Worm (Caenorhabditis elegans) whole organism, L1 larva: ENCODE results near the gene nlp-64.

Experiments
- C04F5.9 ChIP-seq: sonication (generic microtip); optimal IDR thresholded peaks from 2 replicates; lab custom pipeline; 2016; ENCODE audit warnings: missing genetic modification characterization, missing compliant biosample characterization
- C16A3.4 ChIP-seq: fragments of 150-350 bp; optimal IDR thresholded peaks from 2 replicates; lab custom pipeline; 2014; ENCODE audit warnings: missing biosample characterization, missing genetic modification characterization
- F16B12.6 ChIP-seq: fragments of 150-350 bp; optimal IDR thresholded peaks from 2 replicates; lab custom pipeline; 2014; ENCODE audit warnings: missing biosample characterization, missing genetic modification characterization
- aha-1 ChIP-seq: fragments of 150-350 bp; optimal IDR thresholded peaks from 2 replicates; lab custom pipeline; 2014; ENCODE audit warnings: missing biosample characterization, missing genetic modification characterization
- ceh-8 ChIP-seq: fragments of 200-800 bp; sonication (Bioruptor generic); optimal IDR thresholded peaks from 2 replicates; lab custom pipeline; 2018; ENCODE audit warnings: mild to moderate bottlenecking, missing genetic modification characterization, moderate library complexity, missing compliant biosample characterization
- ceh-82 ChIP-seq, 3 experiments: fragments of 150-350 bp in 1 of 3; sonication (generic microtip) in 2 of 3; optimal IDR thresholded peaks; 2 replicates each; lab custom pipeline; 2014 to 2017; ENCODE audit warnings: missing biosample characterization in 3 of 3, missing genetic modification characterization in 3 of 3
- ceh-88 ChIP-seq: fragments of 200-800 bp; sonication (Bioruptor generic); IDR thresholded peaks from 2 replicates; pipeline ENCODE4 v1.3.6; 2022; ENCODE audit warnings: missing genetic modification characterization, missing compliant biosample characterization
- dpl-1 ChIP-seq, 3 experiments: fragments of 150-350 bp in 2 of 3; sonication (generic microtip) in 1 of 3; optimal IDR thresholded peaks; 2 replicates each; lab custom pipeline; 2014 to 2017; ENCODE audit warnings: missing biosample characterization in 3 of 3, missing genetic modification characterization in 3 of 3, missing genetic modification reagents in 3 of 3
- dsc-1 ChIP-seq: sonication (generic microtip); optimal IDR thresholded peaks from 2 replicates; lab custom pipeline; 2016; ENCODE audit warnings: mild to moderate bottlenecking, missing genetic modification characterization, missing compliant biosample characterization
- efl-1 ChIP-seq, 4 experiments: fragments of 150-350 bp; optimal IDR thresholded peaks in 3 of 4; peaks in 1 of 4; 1 replicate in 1 of 4; 2 replicates in 3 of 4; lab custom pipeline; 2014; ENCODE audit warnings: missing biosample characterization in 2 of 4, missing genetic modification characterization in 2 of 4, missing genetic modification reagents in 2 of 4
- egl-13 ChIP-seq: sonication (generic microtip); optimal IDR thresholded peaks from 2 replicates; lab custom pipeline; 2016; ENCODE audit warnings: missing genotype, missing genetic modification reagents, missing genetic modification characterization, missing compliant biosample characterization
- fkh-10 ChIP-seq: sonication (generic microtip); optimal IDR thresholded peaks from 2 replicates; lab custom pipeline; 2017; ENCODE audit warnings: missing biosample characterization, missing genetic modification reagents, missing genetic modification characterization
- fkh-8 ChIP-seq: sonication (generic microtip); optimal IDR thresholded peaks from 2 replicates; lab custom pipeline; 2016; ENCODE audit warnings: mild to moderate bottlenecking, missing genetic modification characterization, missing compliant biosample characterization
- hlh-4 ChIP-seq: sonication (generic microtip); optimal IDR thresholded peaks from 2 replicates; lab custom pipeline; 2016; ENCODE audit warnings: mild to moderate bottlenecking, missing genetic modification characterization, missing compliant biosample characterization
- hpl-2 ChIP-seq: fragments of 150-350 bp; optimal IDR thresholded peaks from 2 replicates; lab custom pipeline; 2014; ENCODE audit warnings: missing biosample characterization, missing genetic modification reagents, missing genetic modification characterization
- irx-1 ChIP-seq: sonication (generic microtip); optimal IDR thresholded peaks from 2 replicates; lab custom pipeline; 2016; ENCODE audit warnings: missing genetic modification characterization, missing compliant biosample characterization
- isw-1 ChIP-seq: fragments of 200-800 bp; sonication (Bioruptor generic); IDR thresholded peaks from 2 replicates; pipeline ENCODE4 v1.3.6; 2022; ENCODE audit warnings: missing genetic modification characterization, missing compliant biosample characterization
- jun-1 ChIP-seq: fragments of 150-350 bp; optimal IDR thresholded peaks from 2 replicates; lab custom pipeline; 2014; ENCODE audit warnings: missing biosample characterization, missing genetic modification reagents, missing genetic modification characterization
- lin-14 ChIP-seq: fragments of 200-800 bp; sonication (Bioruptor generic); optimal IDR thresholded peaks from 2 replicates; lab custom pipeline; 2018; ENCODE audit warnings: mild to moderate bottlenecking, missing genetic modification characterization, moderate library complexity, missing compliant biosample characterization
- lin-15B ChIP-seq: fragments of 150-350 bp; sonication (generic microtip); optimal IDR thresholded peaks from 3 replicates; lab custom pipeline; 2014; ENCODE audit warnings: missing biosample characterization, missing genetic modification characterization
- lin-35 ChIP-seq, 2 experiments: fragments of 150-350 bp; optimal IDR thresholded peaks; 2 replicates each; lab custom pipeline; 2014; ENCODE audit warnings: missing biosample characterization in 2 of 2, missing genetic modification characterization in 2 of 2, missing genetic modification reagents in 2 of 2
- lin-39 ChIP-seq: fragments of 150-350 bp; optimal IDR thresholded peaks from 2 replicates; lab custom pipeline; 2014; ENCODE audit warnings: missing biosample characterization, missing genetic modification reagents, missing genetic modification characterization
- lir-3 ChIP-seq: sonication (generic microtip); optimal IDR thresholded peaks from 2 replicates; lab custom pipeline; 2016; ENCODE audit warnings: mild to moderate bottlenecking, missing genetic modification characterization, moderate library complexity, missing compliant biosample characterization; ENCODE audit not compliant: poor library complexity
- lsy-2 ChIP-seq, 2 experiments: fragments of 150-350 bp; optimal IDR thresholded peaks; 2 replicates each; lab custom pipeline; 2014; ENCODE audit warnings: missing biosample characterization in 2 of 2, missing genetic modification characterization in 2 of 2
- mab-9 ChIP-seq: fragments of 200-800 bp; sonication (Bioruptor generic); IDR thresholded peaks from 2 replicates; pipeline ENCODE4 v1.3.6; 2022; ENCODE audit warnings: missing genetic modification reagents, missing genetic modification characterization, missing compliant biosample characterization
- mdl-1 ChIP-seq, 2 experiments: fragments of 150-350 bp; optimal IDR thresholded peaks; 2 replicates each; lab custom pipeline; 2014 to 2017; ENCODE audit warnings: missing biosample characterization in 2 of 2, missing genetic modification characterization in 2 of 2, inconsistent platforms in 1 of 2
- mep-1 ChIP-seq: fragments of 150-350 bp; optimal IDR thresholded peaks from 2 replicates; lab custom pipeline; 2014; ENCODE audit warnings: missing biosample characterization, missing genetic modification characterization
- nhr-12 ChIP-seq: sonication (generic microtip); optimal IDR thresholded peaks from 2 replicates; lab custom pipeline; 2017; ENCODE audit warnings: missing biosample characterization, missing genetic modification characterization
- nhr-19 ChIP-seq: fragments of 200-800 bp; sonication (Bioruptor generic); conservative IDR thresholded peaks from 2 replicates; pipeline ENCODE4 v1.3.6; 2022; ENCODE audit warnings: missing genetic modification characterization, missing compliant biosample characterization
- nhr-20 ChIP-seq: sonication (generic microtip); optimal IDR thresholded peaks from 2 replicates; lab custom pipeline; 2016; ENCODE audit warnings: mild to moderate bottlenecking, missing genetic modification characterization, missing compliant biosample characterization
- nhr-237 ChIP-seq: fragments of 150-350 bp; optimal IDR thresholded peaks from 2 replicates; lab custom pipeline; 2014; ENCODE audit warnings: missing biosample characterization, missing genetic modification characterization
- nhr-47 ChIP-seq: sonication (generic microtip); optimal IDR thresholded peaks from 2 replicates; lab custom pipeline; 2016; ENCODE audit warnings: mild to moderate bottlenecking, missing genetic modification characterization, moderate library complexity, missing compliant biosample characterization
- nhr-71 ChIP-seq: sonication (generic microtip); optimal IDR thresholded peaks from 2 replicates; lab custom pipeline; 2016; ENCODE audit warnings: mild to moderate bottlenecking, missing genetic modification characterization, moderate library complexity, missing compliant biosample characterization
- nhr-84 ChIP-seq: sonication (generic microtip); optimal IDR thresholded peaks from 2 replicates; lab custom pipeline; 2017; ENCODE audit warnings: missing biosample characterization, missing genetic modification characterization
- pax-3 ChIP-seq: fragments of 200-800 bp; sonication (Bioruptor generic); optimal IDR thresholded peaks from 2 replicates; lab custom pipeline; 2018; ENCODE audit warnings: mild to moderate bottlenecking, missing genetic modification characterization, moderate library complexity, missing compliant biosample characterization
- rnt-1 ChIP-seq: sonication (generic microtip); optimal IDR thresholded peaks from 2 replicates; lab custom pipeline; 2016; ENCODE audit warnings: mild to moderate bottlenecking, missing genetic modification characterization, moderate library complexity, missing compliant biosample characterization
- skn-1 ChIP-seq: fragments of 150-350 bp; optimal IDR thresholded peaks from 2 replicates; lab custom pipeline; 2014; ENCODE audit warnings: missing biosample characterization, missing genetic modification characterization
- snpc-4 ChIP-seq: fragments of 150-350 bp; optimal IDR thresholded peaks from 2 replicates; lab custom pipeline; 2014; ENCODE audit warnings: missing biosample characterization, missing genetic modification characterization
- snu-23 ChIP-seq: sonication (generic microtip); optimal IDR thresholded peaks from 2 replicates; lab custom pipeline; 2016; ENCODE audit warnings: missing genetic modification characterization, missing compliant biosample characterization
- swsn-7 ChIP-seq: sonication (generic microtip); optimal IDR thresholded peaks from 2 replicates; lab custom pipeline; 2016; ENCODE audit warnings: missing genetic modification characterization, missing compliant biosample characterization
- tbx-2 ChIP-seq: sonication (generic microtip); optimal IDR thresholded peaks from 2 replicates; lab custom pipeline; 2016; ENCODE audit warnings: missing genetic modification characterization, missing compliant biosample characterization
- unc-86 ChIP-seq: sonication (generic microtip); optimal IDR thresholded peaks from 2 replicates; lab custom pipeline; 2016; ENCODE audit warnings: missing genetic modification characterization, missing compliant biosample characterization
- vab-15 ChIP-seq: sonication (generic microtip); optimal IDR thresholded peaks from 2 replicates; lab custom pipeline; 2017; ENCODE audit warnings: missing genotype, mild to moderate bottlenecking, missing genetic modification characterization, missing compliant biosample characterization
- xbp-1 ChIP-seq: sonication (generic microtip); optimal IDR thresholded peaks from 2 replicates; lab custom pipeline; 2016; ENCODE audit warnings: missing genetic modification characterization, missing compliant biosample characterization
- zag-1 ChIP-seq: fragments of 150-350 bp; optimal IDR thresholded peaks from 2 replicates; lab custom pipeline; 2014; ENCODE audit warnings: missing biosample characterization, missing genetic modification characterization
- zip-4 ChIP-seq: fragments of 200-800 bp; sonication (Bioruptor generic); optimal IDR thresholded peaks from 2 replicates; lab custom pipeline; 2018; ENCODE audit warnings: mild to moderate bottlenecking, missing genetic modification characterization, moderate library complexity, missing compliant biosample characterization

The nlp-64 gene

DNA sequence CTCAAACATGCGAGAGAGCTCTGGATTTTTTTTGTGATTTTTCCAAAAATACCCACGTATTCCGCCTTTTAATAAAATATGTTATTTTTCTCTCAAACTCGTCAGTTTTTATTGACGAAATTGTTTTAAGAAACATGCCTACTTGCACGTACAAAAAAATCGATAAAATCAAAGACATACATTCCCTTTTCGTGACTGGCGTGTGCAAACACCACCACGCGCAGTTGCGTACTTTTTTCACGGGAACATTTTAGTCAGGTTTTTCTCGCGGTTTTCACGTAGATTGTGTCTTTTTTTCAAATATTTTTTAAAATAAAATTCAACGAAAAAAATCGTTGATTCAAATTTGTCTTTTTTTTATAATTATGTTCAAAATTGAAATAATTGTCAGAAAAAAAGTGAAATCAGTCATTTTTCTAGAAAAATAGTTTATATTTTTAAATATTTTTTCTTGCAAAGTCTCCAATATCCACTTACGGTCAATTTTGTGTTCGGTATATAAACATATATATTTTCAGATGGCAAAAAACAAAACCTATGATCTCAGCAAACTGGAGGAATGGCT is 14.6 kb upstream of the nlp-64 start, which contains the start of gene M02E1.1 (continued):
- TF ChIP-seq aha-1 (tag; lab: Kevin White, UChicago) (peak; percentile 19), nhr-19 (no peak), hpl-2 (no peak), ceh-82 (tag; optimal IDR thresholded peaks at IDR 0.05; lab: Kevin White, UChicago) (peak in 1 of 3 experiments; percentile 21)
- TF ChIP-seq, all 84 proteins: peak for 23

DNA sequence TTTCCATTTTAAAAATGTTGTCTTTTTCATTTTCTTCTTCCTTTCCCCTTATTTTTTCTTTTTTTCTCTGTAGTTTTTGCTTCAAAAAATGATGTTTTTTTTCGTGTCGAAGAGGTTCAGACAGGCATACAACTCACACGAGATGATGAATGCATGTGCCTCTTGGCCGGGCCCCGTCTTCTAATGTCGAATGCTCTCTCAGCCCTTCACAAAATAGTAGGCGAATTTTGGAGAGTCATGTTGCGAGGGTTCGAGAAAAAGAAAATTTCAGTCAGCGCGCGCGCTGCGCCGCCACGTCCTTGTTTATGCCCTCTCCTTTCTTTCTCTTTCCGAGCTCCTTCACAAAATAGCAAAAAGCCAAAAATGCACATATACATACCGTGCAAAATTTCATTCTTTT is 12.9 kb upstream of the nlp-64 start:
- TF ChIP-seq dsc-1 (peak; percentile 37), nhr-19 (peak; percentile 31; the same call in 1 of the 2 replicates), hlh-4 (tag; lab: Kevin White, UChicago) (no peak), C04F5.9 (tag; lab: Kevin White, UChicago) (no peak), F16B12.6 (tag; lab: Kevin White, UChicago) (peak; percentile 33), nhr-12 (tag; lab: Kevin White, UChicago) (no peak), lin-39 (no peak), efl-1 (optimal IDR thresholded peaks at IDR 0.05; lab: Kevin White, UChicago) (peak; percentile 32 to 54), efl-1 (GFP tag; optimal IDR thresholded peaks at IDR 0.05 in 1 of 2; lab: Kevin White, UChicago) (no peak), irx-1 (tag; lab: Kevin White, UChicago) (peak; percentile 25), lir-3 (tag; lab: Kevin White, UChicago) (no peak), dpl-1 (GFP tag; optimal IDR thresholded peaks at IDR 0.05; lab: Kevin White, UChicago) (peak in 1 of 3 experiments; percentile 23), rnt-1 (tag; lab: Kevin White, UChicago) (peak; percentile 62), zag-1 (tag; lab: Kevin White, UChicago) (no peak), ceh-8 (GFP tag; lab: Kevin White, UChicago) (peak; percentile 40), egl-13 (tag; lab: Kevin White, UChicago) (peak; percentile 0), lin-15B (tag; lab: Kevin White, UChicago) (peak; percentile 19), lsy-2 (tag; optimal IDR thresholded peaks at IDR 0.05; lab: Kevin White, UChicago) (peak; percentile 29 to 72), swsn-7 (tag; lab: Kevin White, UChicago) (peak; percentile 66), zip-4 (no peak), mab-9 (GFP tag; lab: Robert Waterston, UW) (no peak), C16A3.4 (tag; lab: Kevin White, UChicago) (no peak), nhr-71 (tag; lab: Kevin White, UChicago) (peak; percentile 82), unc-86 (peak; percentile 62), xbp-1 (tag; lab: Kevin White, UChicago) (peak; percentile 40), isw-1 (peak; percentile 62), jun-1 (tag; lab: Kevin White, UChicago) (peak; percentile 46), mep-1 (tag; lab: Kevin White, UChicago) (peak; percentile 45), nhr-84 (tag; lab: Kevin White, UChicago) (no peak), vab-15 (tag; lab: Kevin White, UChicago) (no peak), lin-14 (GFP tag; lab: Kevin White, UChicago) (peak; percentile 94), lin-35 (GFP tag; optimal IDR thresholded peaks at IDR 0.05; lab: Kevin White, UChicago) (peak; percentile 24 to 27), nhr-20 (tag; lab: Kevin White, UChicago) (peak; percentile 22), snu-23 (peak; percentile 54), ceh-82 (tag; optimal IDR thresholded peaks at IDR 0.05; lab: Kevin White, UChicago) (peak in 2 of 3 experiments; percentile 29 to 73), mdl-1 (tag; optimal IDR thresholded peaks at IDR 0.05; lab: Kevin White, UChicago) (peak; percentile 32 to 86), ceh-88 (GFP tag; lab: Robert Waterston, UW) (0 out of 2 replicates have a peak, but pooled peaks have one; percentile 32), pax-3 (tag; lab: Kevin White, UChicago) (no peak), skn-1 (tag; lab: Kevin White, UChicago) (peak; percentile 68), snpc-4 (tag; lab: Kevin White, UChicago) (peak; percentile 17), tbx-2 (tag; lab: Kevin White, UChicago) (peak; percentile 44), nhr-47 (tag; lab: Kevin White, UChicago) (peak; percentile 74), fkh-10 (GFP tag; lab: Kevin White, UChicago) (peak; percentile 76), nhr-237 (no peak), fkh-8 (tag; lab: Kevin White, UChicago) (peak; percentile 84)
- TF ChIP-seq, all 84 proteins: peak for 31
